Worm (Caenorhabditis elegans) whole organism, L1 larva: Measurements from ENCODE around the gene T21D12.12.

Experiments used
- F16B12.6 ChIP-seq: fragments of 150-350 bp; optimal IDR thresholded peaks from 2 replicates; lab custom pipeline; 2014; ENCODE audit warnings: missing biosample characterization, missing genetic modification characterization
- Y116A8C.19 ChIP-seq: sonication (generic microtip); optimal IDR thresholded peaks from 2 replicates; lab custom pipeline; 2016; ENCODE audit warnings: missing compliant biosample characterization, missing genetic modification characterization, borderline replicate concordance
- blmp-1 ChIP-seq: fragments of 150-350 bp; optimal IDR thresholded peaks from 2 replicates; lab custom pipeline; 2014; ENCODE audit warnings: missing biosample characterization, missing genetic modification characterization
- ceh-63 ChIP-seq: fragments of 200-800 bp; sonication (Bioruptor generic); optimal IDR thresholded peaks from 2 replicates; lab custom pipeline; 2018; ENCODE audit warnings: mild to moderate bottlenecking, missing genetic modification characterization, missing compliant biosample characterization
- ceh-8 ChIP-seq: fragments of 200-800 bp; sonication (Bioruptor generic); optimal IDR thresholded peaks from 2 replicates; lab custom pipeline; 2018; ENCODE audit warnings: mild to moderate bottlenecking, missing genetic modification characterization, moderate library complexity, missing compliant biosample characterization
- ceh-90 ChIP-seq: sonication (generic microtip); optimal IDR thresholded peaks from 2 replicates; lab custom pipeline; 2016; ENCODE audit warnings: missing genetic modification characterization, missing compliant biosample characterization
- dpl-1 ChIP-seq, 3 experiments: fragments of 150-350 bp in 2 of 3; sonication (generic microtip) in 1 of 3; optimal IDR thresholded peaks; 2 replicates each; lab custom pipeline; 2014 to 2017; ENCODE audit warnings: missing biosample characterization in 3 of 3, missing genetic modification characterization in 3 of 3, missing genetic modification reagents in 3 of 3
- efl-1 ChIP-seq, 4 experiments: fragments of 150-350 bp; optimal IDR thresholded peaks in 3 of 4; peaks in 1 of 4; 1 replicate in 1 of 4; 2 replicates in 3 of 4; lab custom pipeline; 2014; ENCODE audit warnings: missing biosample characterization in 2 of 4, missing genetic modification characterization in 2 of 4, missing genetic modification reagents in 2 of 4
- efl-3 ChIP-seq: fragments of 200-800 bp; sonication (Bioruptor generic); optimal IDR thresholded peaks from 2 replicates; lab custom pipeline; 2018; ENCODE audit warnings: mild to moderate bottlenecking, missing genetic modification characterization, missing compliant biosample characterization
- egl-27 ChIP-seq, 2 experiments: fragments of 150-350 bp in 1 of 2; sonication (generic microtip); optimal IDR thresholded peaks; 3 replicates each; lab custom pipeline; 2017 to 2018; ENCODE audit warnings: missing biosample characterization in 2 of 2, missing genetic modification characterization in 2 of 2, missing genetic modification reagents in 2 of 2
- elt-3 ChIP-seq, 6 experiments: fragments of 150-350 bp in 1 of 6; sonication (generic microtip); optimal IDR thresholded peaks; 2 replicates each; lab custom pipeline; 2017 to 2018; ENCODE audit warnings: missing biosample characterization in 6 of 6, missing genetic modification characterization in 6 of 6, inconsistent platforms in 1 of 6
- ets-5 ChIP-seq: fragments of 200-800 bp; sonication (Bioruptor generic); IDR thresholded peaks from 2 replicates; pipeline ENCODE4 v1.3.6; 2022; ENCODE audit warnings: missing genetic modification characterization, missing compliant biosample characterization
- grh-1 ChIP-seq: fragments of 200-800 bp; sonication (Bioruptor generic); IDR thresholded peaks from 2 replicates; pipeline ENCODE4 v1.3.6; 2022; ENCODE audit warnings: missing genetic modification reagents, missing genetic modification characterization, missing compliant biosample characterization
- hlh-17 ChIP-seq: fragments of 200-800 bp; sonication (Bioruptor generic); optimal IDR thresholded peaks from 2 replicates; lab custom pipeline; 2018; ENCODE audit warnings: missing genetic modification characterization, mild to moderate bottlenecking, missing compliant biosample characterization, moderate library complexity, borderline replicate concordance
- hpl-2 ChIP-seq: fragments of 150-350 bp; optimal IDR thresholded peaks from 2 replicates; lab custom pipeline; 2014; ENCODE audit warnings: missing biosample characterization, missing genetic modification reagents, missing genetic modification characterization
- jun-1 ChIP-seq: fragments of 150-350 bp; optimal IDR thresholded peaks from 2 replicates; lab custom pipeline; 2014; ENCODE audit warnings: missing biosample characterization, missing genetic modification reagents, missing genetic modification characterization
- lin-14 ChIP-seq: fragments of 200-800 bp; sonication (Bioruptor generic); optimal IDR thresholded peaks from 2 replicates; lab custom pipeline; 2018; ENCODE audit warnings: mild to moderate bottlenecking, missing genetic modification characterization, moderate library complexity, missing compliant biosample characterization
- lin-15B ChIP-seq: fragments of 150-350 bp; sonication (generic microtip); optimal IDR thresholded peaks from 3 replicates; lab custom pipeline; 2014; ENCODE audit warnings: missing biosample characterization, missing genetic modification characterization
- lin-35 ChIP-seq, 2 experiments: fragments of 150-350 bp; optimal IDR thresholded peaks; 2 replicates each; lab custom pipeline; 2014; ENCODE audit warnings: missing biosample characterization in 2 of 2, missing genetic modification characterization in 2 of 2, missing genetic modification reagents in 2 of 2
- lin-39 ChIP-seq: fragments of 150-350 bp; optimal IDR thresholded peaks from 2 replicates; lab custom pipeline; 2014; ENCODE audit warnings: missing biosample characterization, missing genetic modification reagents, missing genetic modification characterization
- lir-3 ChIP-seq: sonication (generic microtip); optimal IDR thresholded peaks from 2 replicates; lab custom pipeline; 2016; ENCODE audit warnings: mild to moderate bottlenecking, missing genetic modification characterization, moderate library complexity, missing compliant biosample characterization; ENCODE audit not compliant: poor library complexity
- lsy-2 ChIP-seq, 2 experiments: fragments of 150-350 bp; optimal IDR thresholded peaks; 2 replicates each; lab custom pipeline; 2014; ENCODE audit warnings: missing biosample characterization in 2 of 2, missing genetic modification characterization in 2 of 2
- mef-2 ChIP-seq: fragments of 150-350 bp; optimal IDR thresholded peaks from 2 replicates; lab custom pipeline; 2014; ENCODE audit warnings: missing biosample characterization, missing genetic modification characterization
- nhr-11 ChIP-seq: fragments of 150-350 bp; optimal IDR thresholded peaks from 2 replicates; lab custom pipeline; 2014; ENCODE audit warnings: missing biosample characterization, missing genetic modification characterization
- nhr-19 ChIP-seq: fragments of 200-800 bp; sonication (Bioruptor generic); conservative IDR thresholded peaks from 2 replicates; pipeline ENCODE4 v1.3.6; 2022; ENCODE audit warnings: missing genetic modification characterization, missing compliant biosample characterization
- nhr-20 ChIP-seq: sonication (generic microtip); optimal IDR thresholded peaks from 2 replicates; lab custom pipeline; 2016; ENCODE audit warnings: mild to moderate bottlenecking, missing genetic modification characterization, missing compliant biosample characterization
- nhr-47 ChIP-seq: sonication (generic microtip); optimal IDR thresholded peaks from 2 replicates; lab custom pipeline; 2016; ENCODE audit warnings: mild to moderate bottlenecking, missing genetic modification characterization, moderate library complexity, missing compliant biosample characterization
- nhr-71 ChIP-seq: sonication (generic microtip); optimal IDR thresholded peaks from 2 replicates; lab custom pipeline; 2016; ENCODE audit warnings: mild to moderate bottlenecking, missing genetic modification characterization, moderate library complexity, missing compliant biosample characterization
- nhr-77 ChIP-seq: fragments of 150-350 bp; optimal IDR thresholded peaks from 2 replicates; lab custom pipeline; 2014; ENCODE audit warnings: missing biosample characterization, missing genetic modification characterization
- nhr-85 ChIP-seq: sonication (generic microtip); peaks from one replicate; lab custom pipeline; 2016; ENCODE audit warnings: missing genetic modification characterization, inconsistent platforms, missing compliant biosample characterization
- nhr-90 ChIP-seq: sonication (generic microtip); optimal IDR thresholded peaks from 2 replicates; lab custom pipeline; 2016; ENCODE audit warnings: mild to moderate bottlenecking, missing genetic modification characterization, missing compliant biosample characterization; ENCODE audit not compliant: poor library complexity
- pax-3 ChIP-seq: fragments of 200-800 bp; sonication (Bioruptor generic); optimal IDR thresholded peaks from 2 replicates; lab custom pipeline; 2018; ENCODE audit warnings: mild to moderate bottlenecking, missing genetic modification characterization, moderate library complexity, missing compliant biosample characterization
- rnt-1 ChIP-seq: sonication (generic microtip); optimal IDR thresholded peaks from 2 replicates; lab custom pipeline; 2016; ENCODE audit warnings: mild to moderate bottlenecking, missing genetic modification characterization, moderate library complexity, missing compliant biosample characterization
- snu-23 ChIP-seq: sonication (generic microtip); optimal IDR thresholded peaks from 2 replicates; lab custom pipeline; 2016; ENCODE audit warnings: missing genetic modification characterization, missing compliant biosample characterization
- sptf-1 ChIP-seq: fragments of 150-350 bp; optimal IDR thresholded peaks from 2 replicates; lab custom pipeline; 2014; ENCODE audit warnings: missing biosample characterization, missing genetic modification characterization
- tbx-2 ChIP-seq: sonication (generic microtip); optimal IDR thresholded peaks from 2 replicates; lab custom pipeline; 2016; ENCODE audit warnings: missing genetic modification characterization, missing compliant biosample characterization
- unc-30 ChIP-seq: sonication (generic microtip); optimal IDR thresholded peaks from 2 replicates; lab custom pipeline; 2017; ENCODE audit warnings: missing biosample characterization, missing genetic modification characterization
- unc-86 ChIP-seq: sonication (generic microtip); optimal IDR thresholded peaks from 2 replicates; lab custom pipeline; 2016; ENCODE audit warnings: missing genetic modification characterization, missing compliant biosample characterization
- ztf-4 ChIP-seq: fragments of 150-350 bp; optimal IDR thresholded peaks from 2 replicates; lab custom pipeline; 2014; ENCODE audit warnings: missing biosample characterization, missing genetic modification characterization

Gene T21D12.12

DNA sequence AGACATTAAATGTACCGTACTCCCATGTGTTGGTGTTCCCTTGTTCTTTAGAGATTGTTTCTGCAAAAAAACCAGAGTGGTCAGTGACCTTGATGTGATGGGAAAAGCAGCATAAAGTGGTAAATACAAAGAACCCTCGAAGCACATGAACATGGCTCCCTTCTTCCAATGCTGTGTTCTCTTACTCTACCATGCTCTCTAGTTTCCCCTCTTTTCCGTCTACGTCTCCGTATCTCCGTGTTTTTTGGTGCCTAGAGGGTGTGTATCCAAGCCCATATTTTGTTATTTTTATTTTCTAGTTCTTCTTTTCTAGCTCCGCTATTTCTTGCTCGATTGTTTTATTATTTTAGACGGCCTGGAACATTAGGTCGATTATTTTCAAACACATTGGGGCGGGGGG is 40.3 kb downstream of the T21D12.12 start (continued):
- TF ChIP-seq hpl-2 (no peak), mef-2 (tag; lab: Kevin White, UChicago) (no peak), Y116A8C.19 (tag; lab: Kevin White, UChicago) (no peak), ceh-8 (GFP tag; lab: Kevin White, UChicago) (no peak), grh-1 (GFP tag; lab: Robert Waterston, UW) (no peak), unc-86 (tag; lab: Kevin White, UChicago) (no peak), hlh-17 (GFP tag; lab: Kevin White, UChicago) (no peak), lin-15B (tag; lab: Kevin White, UChicago) (no peak), ets-5 (GFP tag; lab: Robert Waterston, UW) (no peak)

- TF ChIP-seq egl-27 (tag; optimal IDR thresholded peaks at IDR 0.05; lab: Kevin White, UChicago) (no peak), pax-3 (tag; lab: Kevin White, UChicago) (no peak), F16B12.6 (tag; lab: Kevin White, UChicago) (no peak), lin-15B (tag; lab: Kevin White, UChicago) (no peak)
- TF ChIP-seq, all 84 proteins: peak for 0
Measured at ce11 chrIV:307205-307604, 41.0 kb downstream of the T21D12.12 start, which contains the start of gene swt-1. swt-1 (plus strand) TSS chrIV:307505.

- TF ChIP-seq efl-3 (GFP tag; lab: Kevin White, UChicago) = no peak
- TF ChIP-seq ztf-4 (tag; lab: Kevin White, UChicago) = no peak
- TF ChIP-seq elt-3 (tag; optimal IDR thresholded peaks at IDR 0.05; lab: Kevin White, UChicago) = peak in 2 of 6 experiments; percentile 84 to 91
- TF ChIP-seq nhr-71 (tag; lab: Kevin White, UChicago) = peak; percentile 61
- peak; percentile 51 for TF ChIP-seq grh-1 (GFP tag; lab: Robert Waterston, UW)
- TF ChIP-seq ceh-63 = no peak
- TF ChIP-seq lin-39 (tag; lab: Kevin White, UChicago) = no peak
- TF ChIP-seq nhr-85 (tag; lab: Kevin White, UChicago) = peak; percentile 93
- TF ChIP-seq tbx-2 (tag; lab: Kevin White, UChicago) = peak; percentile 76
- TF ChIP-seq snu-23 (GFP tag; lab: Kevin White, UChicago) = peak; percentile 51
- TF ChIP-seq efl-1 (optimal IDR thresholded peaks at IDR 0.05; lab: Kevin White, UChicago) = no peak
- TF ChIP-seq efl-1 (GFP tag; optimal IDR thresholded peaks at IDR 0.05 in 1 of 2; lab: Kevin White, UChicago) = peak in 1 of 2 experiments; percentile 34
- no peak for TF ChIP-seq ceh-8 (GFP tag; lab: Kevin White, UChicago)
- TF ChIP-seq lsy-2 (tag; optimal IDR thresholded peaks at IDR 0.05; lab: Kevin White, UChicago) = peak in 1 of 2 experiments; percentile 18
- TF ChIP-seq nhr-47 (tag; lab: Kevin White, UChicago) = peak; percentile 35
- peak in 1 of 2 experiments; percentile 74 for TF ChIP-seq lin-35 (GFP tag; optimal IDR thresholded peaks at IDR 0.05; lab: Kevin White, UChicago)
- TF ChIP-seq dpl-1 (GFP tag; optimal IDR thresholded peaks at IDR 0.05; lab: Kevin White, UChicago) = peak in 1 of 3 experiments; percentile 2
- no peak for TF ChIP-seq nhr-11 (tag; lab: Kevin White, UChicago)
- no peak for TF ChIP-seq sptf-1 (tag; lab: Kevin White, UChicago)
- TF ChIP-seq nhr-19 (GFP tag; lab: Robert Waterston, UW) = peak; percentile 52
- peak; percentile 66 for TF ChIP-seq lin-14 (GFP tag; lab: Kevin White, UChicago)
- no peak for TF ChIP-seq hpl-2
- TF ChIP-seq rnt-1 (tag; lab: Kevin White, UChicago) = no peak
- no peak for TF ChIP-seq unc-30 (tag; lab: Kevin White, UChicago)
- TF ChIP-seq ceh-90 = no peak
- no peak for TF ChIP-seq mef-2 (tag; lab: Kevin White, UChicago)
- TF ChIP-seq nhr-90 (tag; lab: Kevin White, UChicago) = peak; percentile 46
- TF ChIP-seq nhr-77 (tag; lab: Kevin White, UChicago) = no peak
- no peak for TF ChIP-seq jun-1 (tag; lab: Kevin White, UChicago)
- peak; percentile 71 for TF ChIP-seq nhr-20 (tag; lab: Kevin White, UChicago)
- TF ChIP-seq blmp-1 (tag; lab: Kevin White, UChicago) = peak; percentile 57
- no peak for TF ChIP-seq lir-3 (tag; lab: Kevin White, UChicago)
- TF ChIP-seq, all 84 proteins: peak for 16
Measured at ce11 chrIV:309526-309925, 43.3 kb downstream of the T21D12.12 start.
